Fruit fly (Drosophila melanogaster) whole organism, wandering third instar larva: Measurements from ENCODE around the gene Vlet.

Experiments used
- Abd-B ChIP-seq: fragments of >200 bp; optimal IDR thresholded peaks from 2 replicates; lab custom pipeline; 2017; ENCODE audit warnings: missing biosample characterization, missing genetic modification characterization
- CG32264 ChIP-seq: fragments of 200-800 bp; sonication (Bioruptor generic); optimal IDR thresholded peaks from 2 replicates; lab custom pipeline; 2016; ENCODE audit warnings: missing biosample characterization, missing genetic modification characterization
- CG9705 ChIP-seq: fragments of 200-800 bp; sonication (Bioruptor generic); optimal IDR thresholded peaks from 2 replicates; lab custom pipeline; 2018; ENCODE audit warnings: missing biosample characterization, mild to moderate bottlenecking, missing genetic modification characterization
- CrebA ChIP-seq: fragments of 200-800 bp; sonication (Bioruptor generic); optimal IDR thresholded peaks from 2 replicates; lab custom pipeline; 2016; ENCODE audit warnings: missing biosample characterization, mild to moderate bottlenecking, missing genetic modification characterization, borderline replicate concordance
- Dfd ChIP-seq: fragments of >200 bp; optimal IDR thresholded peaks from 2 replicates; lab custom pipeline; 2017; ENCODE audit warnings: missing biosample characterization, missing genetic modification characterization
- Dif ChIP-seq: fragments of 200-275, 200-300 bp; sonication (Bioruptor generic); optimal IDR thresholded peaks from 2 replicates; lab custom pipeline; 2018; ENCODE audit warnings: missing biosample characterization, missing genetic modification characterization; ENCODE audit not compliant: partially characterized antibody
- GATAd ChIP-seq: sonication (Bioruptor generic); optimal IDR thresholded peaks from 2 replicates; lab custom pipeline; 2016; ENCODE audit warnings: missing biosample characterization, missing genetic modification characterization
- HLH106 ChIP-seq: fragments of 200-800 bp; optimal IDR thresholded peaks from 3 replicates; lab custom pipeline; 2019; ENCODE audit warnings: missing biosample characterization, mild to moderate bottlenecking, missing genetic modification characterization, moderate library complexity
- Hnf4 ChIP-seq: fragments of 200-800 bp; sonication (Bioruptor generic); optimal IDR thresholded peaks from 2 replicates; lab custom pipeline; 2016; ENCODE audit warnings: missing biosample characterization, mild to moderate bottlenecking, missing genetic modification characterization
- Hr78 ChIP-seq: fragments of >200 bp; optimal IDR thresholded peaks from 2 replicates; lab custom pipeline; 2017; ENCODE audit warnings: missing biosample characterization, missing genetic modification characterization
- Hr83 ChIP-seq: fragments of 200-300 bp; sonication (Bioruptor generic); optimal IDR thresholded peaks from 2 replicates; lab custom pipeline; 2016; ENCODE audit warnings: missing biosample characterization, mild to moderate bottlenecking, missing genetic modification characterization, moderate library complexity; ENCODE audit not compliant: poor library complexity, severe bottlenecking
- Jra ChIP-seq: sonication (Bioruptor generic); optimal IDR thresholded peaks from 2 replicates; lab custom pipeline; 2016; ENCODE audit warnings: missing biosample characterization, missing genetic modification characterization
- Mio ChIP-seq: sonication (Bioruptor generic); optimal IDR thresholded peaks from 2 replicates; lab custom pipeline; 2016; ENCODE audit warnings: missing biosample characterization, missing genetic modification characterization
- Myc ChIP-seq: fragments of >200 bp; optimal IDR thresholded peaks from 2 replicates; lab custom pipeline; 2017
- OdsH ChIP-seq: fragments of 200-800 bp; sonication (Bioruptor generic); optimal IDR thresholded peaks from 2 replicates; lab custom pipeline; 2016; ENCODE audit warnings: missing biosample characterization, mild to moderate bottlenecking, missing genetic modification characterization
- Rel ChIP-seq, 2 experiments: fragments of 200-800 bp; sonication (Bioruptor generic) in 1 of 2; optimal IDR thresholded peaks; 2 replicates in 1 of 2; 3 replicates in 1 of 2; lab custom pipeline; 2016 to 2019; ENCODE audit warnings: mild to moderate bottlenecking in 2 of 2, missing biosample characterization in 2 of 2, missing genetic modification characterization in 2 of 2, moderate library complexity in 1 of 2
- Sp1 ChIP-seq: fragments of 200-800 bp; sonication (Bioruptor generic); optimal IDR thresholded peaks from 3 replicates; lab custom pipeline; 2019; ENCODE audit warnings: missing biosample characterization, mild to moderate bottlenecking, missing genetic modification characterization, moderate library complexity
- Vsx2 ChIP-seq: fragments of 200-300, 225-300 bp; sonication (Bioruptor generic); optimal IDR thresholded peaks from 2 replicates; lab custom pipeline; 2018; ENCODE audit warnings: missing biosample characterization, missing genetic modification characterization; ENCODE audit not compliant: partially characterized antibody
- br ChIP-seq: fragments of 200-800 bp; sonication (Bioruptor generic); optimal IDR thresholded peaks from 2 replicates; lab custom pipeline; 2016; ENCODE audit warnings: missing biosample characterization, missing genetic modification characterization
- brk ChIP-seq: fragments of 200-800 bp; sonication (Bioruptor generic); optimal IDR thresholded peaks from 2 replicates; lab custom pipeline; 2016; ENCODE audit warnings: missing biosample characterization, mild to moderate bottlenecking, missing genetic modification characterization
- dl ChIP-seq, 2 experiments: fragments of 175-275, 200-275 bp in 1 of 2; fragments of 200-275 bp in 1 of 2; sonication (Bioruptor generic); optimal IDR thresholded peaks; lab custom pipeline; 2018; ENCODE audit warnings: mild to moderate bottlenecking in 2 of 2, missing biosample characterization in 2 of 2, missing genetic modification characterization in 2 of 2, moderate library complexity in 2 of 2; ENCODE audit not compliant: partially characterized antibody in 2 of 2, insufficient read depth in 1 of 2
- dmrt93B ChIP-seq: fragments of 200-800 bp; sonication (Bioruptor generic); optimal IDR thresholded peaks from 2 replicates; lab custom pipeline; 2018; ENCODE audit warnings: missing biosample characterization, mild to moderate bottlenecking, missing genetic modification characterization
- dsf ChIP-seq: sonication (Bioruptor generic); optimal IDR thresholded peaks from 2 replicates; lab custom pipeline; 2016; ENCODE audit warnings: missing biosample characterization, missing genetic modification characterization, borderline replicate concordance
- ey ChIP-seq: fragments of 200-800 bp; sonication (Bioruptor generic); optimal IDR thresholded peaks from 2 replicates; lab custom pipeline; 2016; ENCODE audit warnings: missing biosample characterization, missing genetic modification characterization
- foxo ChIP-seq, 2 experiments: fragments of 200-800 bp; sonication (Bioruptor generic); optimal IDR thresholded peaks; 2 replicates in 1 of 2; 3 replicates in 1 of 2; lab custom pipeline; 2016 to 2017; ENCODE audit warnings: missing biosample characterization in 2 of 2, missing genetic modification characterization in 2 of 2
- fru ChIP-seq: fragments of 200-800 bp; sonication (Bioruptor generic); optimal IDR thresholded peaks from 3 replicates; lab custom pipeline; 2016; ENCODE audit warnings: missing biosample characterization, mild to moderate bottlenecking, missing genetic modification characterization
- h ChIP-seq: fragments of 200-800 bp; sonication (Bioruptor generic); optimal IDR thresholded peaks from 3 replicates; lab custom pipeline; 2016; ENCODE audit warnings: missing biosample characterization, mild to moderate bottlenecking, missing genetic modification characterization
- jim ChIP-seq: fragments of 175-275, 200-325 bp; sonication (Bioruptor generic); optimal IDR thresholded peaks from 2 replicates; lab custom pipeline; 2016; ENCODE audit warnings: missing biosample characterization, mild to moderate bottlenecking, missing genetic modification characterization
- lola ChIP-seq: fragments of >200 bp; optimal IDR thresholded peaks from 2 replicates; lab custom pipeline; 2017; ENCODE audit warnings: missing biosample characterization, missing genetic modification characterization
- pan ChIP-seq: fragments of >200 bp; optimal IDR thresholded peaks from 2 replicates; lab custom pipeline; 2017
- psq ChIP-seq: fragments of 200-800 bp; sonication (Bioruptor generic); optimal IDR thresholded peaks from 3 replicates; lab custom pipeline; 2017; ENCODE audit warnings: missing biosample characterization, mild to moderate bottlenecking, missing genetic modification characterization, moderate library complexity
- rgr ChIP-seq: fragments of 200-800 bp; sonication (Bioruptor generic); optimal IDR thresholded peaks from 3 replicates; lab custom pipeline; 2016; ENCODE audit warnings: missing biosample characterization, mild to moderate bottlenecking, missing genetic modification characterization
- sage ChIP-seq: fragments of 200-800 bp; sonication (Bioruptor generic); optimal IDR thresholded peaks from 2 replicates; lab custom pipeline; 2016; ENCODE audit warnings: missing biosample characterization, mild to moderate bottlenecking, missing genetic modification characterization
- sv ChIP-seq: fragments of 200-800 bp; sonication (Bioruptor generic); optimal IDR thresholded peaks from 3 replicates; lab custom pipeline; 2016; ENCODE audit warnings: missing biosample characterization, missing genetic modification characterization
- tai ChIP-seq: sonication (Bioruptor generic); optimal IDR thresholded peaks from 2 replicates; lab custom pipeline; 2016; ENCODE audit warnings: missing biosample characterization, missing genetic modification characterization
- usp ChIP-seq: fragments of >200 bp; optimal IDR thresholded peaks from 2 replicates; lab custom pipeline; 2017; ENCODE audit warnings: missing biosample characterization, missing genetic modification characterization
- woc ChIP-seq: sonication (Bioruptor generic); optimal IDR thresholded peaks from 2 replicates; lab custom pipeline; 2016; ENCODE audit warnings: missing biosample characterization, mild to moderate bottlenecking, missing genetic modification characterization

Gene Vlet

DNA sequence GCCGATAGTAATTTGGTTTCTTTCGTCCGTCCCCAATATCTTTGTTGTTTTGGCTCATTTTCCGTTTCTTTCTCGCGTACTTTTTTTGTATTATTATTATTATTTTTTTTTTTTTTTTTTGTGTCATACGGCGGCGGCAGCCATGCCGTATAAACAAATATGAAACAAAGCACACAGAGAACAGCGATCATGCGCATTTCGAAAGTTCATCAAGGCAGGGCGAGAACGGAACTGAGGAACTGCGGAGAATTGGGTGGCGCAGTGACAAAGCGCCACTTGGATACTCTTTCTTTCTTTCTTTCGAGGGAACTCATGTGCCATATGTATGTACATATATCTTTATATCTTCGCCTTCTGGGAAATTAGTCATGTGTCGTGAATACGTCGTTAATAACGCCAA lies 6.1 kb upstream of the Vlet start:
- TF ChIP-seq Vsx2 (GFP tag; lab: Kevin White, UChicago) = no peak
- TF ChIP-seq Myc = no peak
- TF ChIP-seq rgr (GFP tag; lab: Kevin White, UChicago) = peak; percentile 61
- no peak for TF ChIP-seq tai (GFP tag; lab: Kevin White, UChicago)
- no peak for TF ChIP-seq Mio (GFP tag; lab: Kevin White, UChicago)
- TF ChIP-seq psq (GFP tag; lab: Kevin White, UChicago) = peak; percentile 75
- peak; percentile 19 for TF ChIP-seq ey (GFP tag; lab: Kevin White, UChicago)
- TF ChIP-seq sv (GFP tag; lab: Kevin White, UChicago) = no peak
- TF ChIP-seq usp (GFP tag; lab: Kevin White, UChicago) = no peak
- no peak for TF ChIP-seq Dfd (GFP tag; lab: Kevin White, UChicago)
- TF ChIP-seq CG32264 (GFP tag; lab: Kevin White, UChicago) = no peak
- TF ChIP-seq dmrt93B (GFP tag; lab: Kevin White, UChicago) = peak; percentile 17
- TF ChIP-seq CrebA (GFP tag; lab: Kevin White, UChicago) = no peak
- TF ChIP-seq dl (GFP tag; optimal IDR thresholded peaks at IDR 0.05; lab: Kevin White, UChicago; ENCODE audit: insufficient read depth in 1 of 2, partially characterized antibody in 2 of 2) = no peak
- TF ChIP-seq jim (GFP tag; lab: Kevin White, UChicago) = no peak
- TF ChIP-seq h (GFP tag; lab: Kevin White, UChicago) = peak; percentile 49
- TF ChIP-seq dsf (GFP tag; lab: Kevin White, UChicago) = no peak
- peak; percentile 26 for TF ChIP-seq brk (GFP tag; lab: Kevin White, UChicago)
- TF ChIP-seq CG9705 (GFP tag; lab: Kevin White, UChicago) = no peak
- TF ChIP-seq Hr83 (GFP tag; lab: Kevin White, UChicago) = peak; percentile 73
- peak; percentile 25 for TF ChIP-seq OdsH (GFP tag; lab: Kevin White, UChicago)
- no peak for TF ChIP-seq lola (GFP tag; lab: Kevin White, UChicago)
- TF ChIP-seq foxo (GFP tag; optimal IDR thresholded peaks at IDR 0.05; lab: Kevin White, UChicago) = peak in 1 of 2 experiments; percentile 34
- peak; percentile 70 for TF ChIP-seq woc (GFP tag; lab: Kevin White, UChicago)
- no peak for TF ChIP-seq Hr78
- TF ChIP-seq HLH106 (tag; lab: Kevin White, UChicago) = no peak
- peak; percentile 64 for TF ChIP-seq Rel (GFP tag; optimal IDR thresholded peaks at IDR 0.05; lab: Kevin White, UChicago)
- TF ChIP-seq Rel (tag; optimal IDR thresholded peaks at IDR 0.05; lab: Kevin White, UChicago) = peak; percentile 56
- no peak for TF ChIP-seq Jra (GFP tag; lab: Kevin White, UChicago)
- TF ChIP-seq Sp1 (GFP tag; lab: Kevin White, UChicago) = peak; percentile 59
- TF ChIP-seq sage (GFP tag; lab: Kevin White, UChicago) = peak; percentile 8
- peak; percentile 40 for TF ChIP-seq fru
- no peak for TF ChIP-seq Abd-B (GFP tag; lab: Kevin White, UChicago)
- no peak for TF ChIP-seq Dif
- no peak for TF ChIP-seq GATAd (GFP tag; lab: Kevin White, UChicago)
- no peak for TF ChIP-seq br (GFP tag; lab: Kevin White, UChicago)
- TF ChIP-seq Hnf4 (GFP tag; lab: Kevin White, UChicago) = peak; percentile 51
- no peak for TF ChIP-seq pan
- TF ChIP-seq, all 38 proteins: peak for 15

DNA sequence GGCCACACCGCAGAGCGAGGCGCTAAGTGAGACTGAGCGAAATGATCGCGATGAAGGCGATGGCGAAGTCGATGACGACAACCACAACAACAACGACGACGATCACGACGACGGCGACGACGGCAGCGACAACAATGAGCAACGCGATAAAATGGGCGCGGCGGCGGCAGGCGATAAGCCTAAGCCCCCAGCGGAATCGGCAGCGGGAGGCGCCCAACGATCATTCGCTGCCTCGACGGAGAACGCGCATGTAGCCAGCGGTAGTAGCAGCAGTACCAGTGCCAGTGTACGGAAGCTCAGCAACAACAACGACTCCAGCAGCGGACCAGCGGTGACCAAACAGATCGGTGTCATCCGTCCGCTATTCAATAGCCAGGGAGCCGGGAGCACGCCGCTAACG lies 5.1 kb upstream of the Vlet start:
- TF ChIP-seq CG9705 (GFP tag; lab: Kevin White, UChicago) (no peak), fru (peak; percentile 36), lola (GFP tag; lab: Kevin White, UChicago) (no peak), br (GFP tag; lab: Kevin White, UChicago) (peak; percentile 12), HLH106 (tag; lab: Kevin White, UChicago) (no peak), woc (GFP tag; lab: Kevin White, UChicago) (no peak), Hr83 (GFP tag; lab: Kevin White, UChicago) (peak; percentile 24), CrebA (GFP tag; lab: Kevin White, UChicago) (no peak), Hnf4 (GFP tag; lab: Kevin White, UChicago) (no peak), Hr78 (no peak), OdsH (GFP tag; lab: Kevin White, UChicago) (no peak), Vsx2 (GFP tag; lab: Kevin White, UChicago) (no peak), ey (GFP tag; lab: Kevin White, UChicago) (no peak), Rel (GFP tag; optimal IDR thresholded peaks at IDR 0.05; lab: Kevin White, UChicago) (no peak), Rel (tag; optimal IDR thresholded peaks at IDR 0.05; lab: Kevin White, UChicago) (peak; percentile 60), rgr (GFP tag; lab: Kevin White, UChicago) (peak; percentile 40), Mio (GFP tag; lab: Kevin White, UChicago) (no peak), Abd-B (GFP tag; lab: Kevin White, UChicago) (no peak), Dif (peak; percentile 71), h (GFP tag; lab: Kevin White, UChicago) (peak; percentile 52), dl (GFP tag; optimal IDR thresholded peaks at IDR 0.05; lab: Kevin White, UChicago; ENCODE audit: insufficient read depth in 1 of 2, partially characterized antibody in 2 of 2) (peak in 1 of 2 experiments; percentile 15), Dfd (GFP tag; lab: Kevin White, UChicago) (no peak), Sp1 (GFP tag; lab: Kevin White, UChicago) (peak; percentile 32)
